Worm (Caenorhabditis elegans): ENCODE measurements around the gene cyp-33E3.

ce11 chrIV:8585076-8586033 is 29.4 kb upstream of the cyp-33E3 start, which contains the start of gene catp-7:
- peak; percentile 18 for TF ChIP-seq pqm-1 (tag; optimal IDR thresholded peaks at IDR 0.05)
- no peak for TF ChIP-seq ceh-30 (tag; optimal IDR thresholded peaks at IDR 0.05)
- no peak for TF ChIP-seq nhr-11 (tag; optimal IDR thresholded peaks at IDR 0.05)
- TF ChIP-seq pag-3 (tag; optimal IDR thresholded peaks at IDR 0.05; ENCODE audit: borderline replicate concordance): no peak
- no peak for TF ChIP-seq pax-1 (tag; optimal IDR thresholded peaks at IDR 0.05)
- no peak for TF ChIP-seq ztf-16 (tag; optimal IDR thresholded peaks at IDR 0.05)
- TF ChIP-seq ama-1 (optimal IDR thresholded peaks at IDR 0.05): no peak
- no peak for TF ChIP-seq K02D7.2 (tag; optimal IDR thresholded peaks at IDR 0.05)
- no peak for TF ChIP-seq mec-3 (tag; optimal IDR thresholded peaks at IDR 0.05; ENCODE audit: borderline replicate concordance)

All from whole organism, late embryonic.